Worm (Caenorhabditis elegans) whole organism, L4 larva: ENCODE data around the gene pqn-80.
A peak's percentile ranks its signal among the peaks of the same experiment; 100 is the strongest.

Source experiments
- F10B5.3 ChIP-seq: sonication (generic microtip); optimal IDR thresholded peaks from 2 replicates; lab custom pipeline; 2016; ENCODE audit warnings: mild to moderate bottlenecking, missing genetic modification characterization, missing compliant biosample characterization
- F26F4.8 ChIP-seq: fragments of 200-800 bp; sonication (Bioruptor generic); conservative IDR thresholded peaks from 2 replicates; pipeline ENCODE4 v1.3.6; 2022; ENCODE audit warnings: missing genetic modification characterization, missing compliant biosample characterization
- F37D6.2 ChIP-seq: sonication (generic microtip); optimal IDR thresholded peaks from 2 replicates; lab custom pipeline; 2016; ENCODE audit warnings: mild to moderate bottlenecking, missing genetic modification characterization, missing compliant biosample characterization
- T26A8.4 ChIP-seq: fragments of 200-800 bp; sonication (Bioruptor generic); IDR thresholded peaks from 2 replicates; pipeline ENCODE4 v1.3.6; 2022; ENCODE audit warnings: missing genetic modification characterization, missing compliant biosample characterization
- Y105C5A.15 ChIP-seq: fragments of 200-800 bp; sonication (Bioruptor generic); IDR thresholded peaks from 2 replicates; pipeline ENCODE4 v1.3.6; 2022; ENCODE audit warnings: missing genetic modification characterization, missing compliant biosample characterization
- Y48G9A.11 ChIP-seq: fragments of 200-800 bp; sonication (Bioruptor generic); IDR thresholded peaks from 2 replicates; pipeline ENCODE4 v1.3.6; 2022; ENCODE audit warnings: missing genetic modification reagents, missing genetic modification characterization, missing compliant biosample characterization
- Y5F2A.4 ChIP-seq: fragments of 200-800 bp; sonication (Bioruptor generic); optimal IDR thresholded peaks from 2 replicates; lab custom pipeline; 2018; ENCODE audit warnings: mild to moderate bottlenecking, missing genetic modification characterization, missing compliant biosample characterization
- Y75B8A.6 ChIP-seq: fragments of 200-800 bp; sonication (Bioruptor generic); IDR thresholded peaks from 2 replicates; pipeline ENCODE4 v1.3.6; 2022; ENCODE audit warnings: missing genetic modification reagents, missing genetic modification characterization, missing compliant biosample characterization
- ZK337.2 ChIP-seq: fragments of 200-800 bp; sonication (Bioruptor generic); IDR thresholded peaks from 2 replicates; pipeline ENCODE4 v1.3.6; 2022; ENCODE audit warnings: missing genetic modification reagents, missing genetic modification characterization, missing compliant biosample characterization
- ZK546.5 ChIP-seq, 2 experiments: sonication (generic microtip); optimal IDR thresholded peaks; 2 replicates each; lab custom pipeline; 2017; ENCODE audit warnings: missing biosample characterization in 2 of 2, missing genetic modification characterization in 2 of 2
- arid-1 ChIP-seq: fragments of 200-800 bp; sonication (Bioruptor generic); conservative IDR thresholded peaks from 2 replicates; pipeline ENCODE4 v1.3.6; 2022; ENCODE audit warnings: missing genetic modification reagents, missing genetic modification characterization, missing compliant biosample characterization
- attf-4 ChIP-seq: sonication (generic microtip); optimal IDR thresholded peaks from 3 replicates; lab custom pipeline; 2017; ENCODE audit warnings: missing biosample characterization, missing genetic modification characterization
- ceh-32 ChIP-seq: sonication (generic microtip); optimal IDR thresholded peaks from 2 replicates; lab custom pipeline; 2016; ENCODE audit warnings: mild to moderate bottlenecking, missing genetic modification characterization, missing compliant biosample characterization; ENCODE audit not compliant: poor library complexity
- ces-1 ChIP-seq: fragments of 150-350 bp; sonication (generic microtip); optimal IDR thresholded peaks from 4 replicates; lab custom pipeline; 2014; ENCODE audit warnings: missing biosample characterization, missing genetic modification reagents, missing genetic modification characterization
- cey-2 ChIP-seq: sonication (generic microtip); optimal IDR thresholded peaks from 3 replicates; lab custom pipeline; 2017; ENCODE audit warnings: missing genetic modification characterization, mild to moderate bottlenecking, missing compliant biosample characterization, antibody characterized with exemption, borderline replicate concordance; ENCODE audit not compliant: insufficient read depth
- daf-12 ChIP-seq: fragments of 150-350 bp; optimal IDR thresholded peaks from 2 replicates; lab custom pipeline; 2014; ENCODE audit warnings: missing biosample characterization, missing genetic modification reagents, missing genetic modification characterization
- daf-19 ChIP-seq: fragments of 200-800 bp; sonication (Bioruptor generic); conservative IDR thresholded peaks from 2 replicates; pipeline ENCODE4 v1.3.6; 2022; ENCODE audit warnings: missing genetic modification characterization, missing compliant biosample characterization
- daf-8 ChIP-seq: fragments of 200-800 bp; sonication (Bioruptor generic); IDR thresholded peaks from 2 replicates; pipeline ENCODE4 v1.3.6; 2022; ENCODE audit warnings: missing genetic modification characterization, missing compliant biosample characterization
- dmd-8 ChIP-seq: fragments of 200-800 bp; sonication (Bioruptor generic); IDR thresholded peaks from 2 replicates; pipeline ENCODE4 v1.3.6; 2022; ENCODE audit warnings: missing genetic modification characterization, missing compliant biosample characterization
- duxl-1 ChIP-seq: sonication (generic microtip); optimal IDR thresholded peaks from 2 replicates; lab custom pipeline; 2016; ENCODE audit warnings: mild to moderate bottlenecking, missing genetic modification characterization, moderate library complexity, missing compliant biosample characterization; ENCODE audit not compliant: poor library complexity
- dve-1 ChIP-seq: sonication (generic microtip); optimal IDR thresholded peaks from 2 replicates; lab custom pipeline; 2017; ENCODE audit warnings: antibody characterized with exemption, mild to moderate bottlenecking, missing genetic modification characterization, missing compliant biosample characterization; ENCODE audit not compliant: insufficient read depth
- egl-43 ChIP-seq: fragments of 200-800 bp; sonication (Bioruptor generic); IDR thresholded peaks from 2 replicates; pipeline ENCODE4 v1.3.6; 2022; ENCODE audit warnings: missing genetic modification reagents, missing genetic modification characterization, missing compliant biosample characterization
- fkh-10 ChIP-seq: fragments of 150-350 bp; optimal IDR thresholded peaks from 2 replicates; lab custom pipeline; 2014; ENCODE audit warnings: missing biosample characterization, missing genetic modification reagents, missing genetic modification characterization
- fos-1 ChIP-seq: fragments of 150-350 bp; optimal IDR thresholded peaks from 2 replicates; lab custom pipeline; 2014; ENCODE audit warnings: missing biosample characterization, missing genetic modification characterization
- hif-1 ChIP-seq, 2 experiments: sonication (generic microtip); optimal IDR thresholded peaks; 2 replicates each; lab custom pipeline; 2016 to 2017; ENCODE audit warnings: missing compliant biosample characterization in 2 of 2, missing genetic modification characterization in 2 of 2, missing genetic modification reagents in 2 of 2, missing genotype in 2 of 2, mild to moderate bottlenecking in 1 of 2
- hlh-11 ChIP-seq: fragments of 200-800 bp; sonication (Bioruptor generic); optimal IDR thresholded peaks from 2 replicates; lab custom pipeline; 2018; ENCODE audit warnings: mild to moderate bottlenecking, missing genetic modification characterization, missing compliant biosample characterization
- hlh-30 ChIP-seq: sonication (generic microtip); optimal IDR thresholded peaks from 2 replicates; lab custom pipeline; 2017; ENCODE audit warnings: antibody characterized with exemption, mild to moderate bottlenecking, missing genetic modification characterization, missing compliant biosample characterization; ENCODE audit not compliant: insufficient read depth
- hmg-1.1 ChIP-seq: fragments of 200-800 bp; sonication (Bioruptor generic); IDR thresholded peaks from 2 replicates; pipeline ENCODE4 v1.3.6; 2022; ENCODE audit warnings: missing genetic modification reagents, missing genetic modification characterization, missing compliant biosample characterization
- lin-1 ChIP-seq: fragments of 200-800 bp; sonication (Bioruptor generic); IDR thresholded peaks from 2 replicates; pipeline ENCODE4 v1.3.6; 2022; ENCODE audit warnings: missing genetic modification reagents, missing genetic modification characterization, missing compliant biosample characterization
- lin-13 ChIP-seq: fragments of 150-350 bp; optimal IDR thresholded peaks from 2 replicates; lab custom pipeline; 2014; ENCODE audit warnings: missing biosample characterization, missing genetic modification reagents, missing genetic modification characterization
- lsy-2 ChIP-seq, 2 experiments: fragments of 150-350 bp in 1 of 2; sonication (generic microtip) in 1 of 2; optimal IDR thresholded peaks; 2 replicates each; lab custom pipeline; 2014 to 2017; ENCODE audit warnings: missing biosample characterization in 2 of 2, missing genetic modification characterization in 2 of 2
- madf-5 ChIP-seq, 2 experiments: fragments of 200-800 bp; sonication (Bioruptor generic); IDR thresholded peaks; 2 replicates each; pipeline ENCODE4 v1.3.6; 2022; ENCODE audit warnings: missing compliant biosample characterization in 2 of 2, missing genetic modification characterization in 2 of 2
- mdt-29 ChIP-seq: fragments of 200-800 bp; sonication (Bioruptor generic); IDR thresholded peaks from 2 replicates; pipeline ENCODE4 v1.3.6; 2022; ENCODE audit warnings: missing genetic modification reagents, missing genetic modification characterization, missing compliant biosample characterization
- mep-1 ChIP-seq: fragments of 150-350 bp; sonication (generic microtip); optimal IDR thresholded peaks from 3 replicates; lab custom pipeline; 2014; ENCODE audit warnings: missing biosample characterization, missing genetic modification characterization
- mxl-3 ChIP-seq: fragments of 200-800 bp; sonication (Bioruptor generic); optimal IDR thresholded peaks from 2 replicates; lab custom pipeline; 2018; ENCODE audit warnings: mild to moderate bottlenecking, missing genetic modification characterization, missing compliant biosample characterization
- nhr-102 ChIP-seq: sonication (generic microtip); optimal IDR thresholded peaks from 2 replicates; lab custom pipeline; 2016; ENCODE audit warnings: mild to moderate bottlenecking, missing genetic modification characterization, moderate library complexity, missing compliant biosample characterization
- nhr-111 ChIP-seq: fragments of 200-800 bp; sonication (Bioruptor generic); optimal IDR thresholded peaks from 2 replicates; lab custom pipeline; 2018; ENCODE audit warnings: mild to moderate bottlenecking, missing genetic modification characterization, missing compliant biosample characterization
- nhr-237 ChIP-seq: sonication (generic microtip); optimal IDR thresholded peaks from 2 replicates; lab custom pipeline; 2017; ENCODE audit warnings: missing biosample characterization, missing genetic modification characterization
- nhr-6 ChIP-seq: fragments of 150-350 bp; optimal IDR thresholded peaks from 2 replicates; lab custom pipeline; 2014; ENCODE audit warnings: missing biosample characterization, missing genetic modification characterization
- nhr-77 ChIP-seq: fragments of 150-350 bp; optimal IDR thresholded peaks from 2 replicates; lab custom pipeline; 2014; ENCODE audit warnings: missing biosample characterization, missing genetic modification characterization
- pha-4 ChIP-seq, 2 experiments: fragments of 150-350 bp in 1 of 2; fragments of 200-800 bp in 1 of 2; sonication (Bioruptor generic) in 1 of 2; IDR thresholded peaks in 1 of 2; optimal IDR thresholded peaks in 1 of 2; 2 replicates each; pipeline versions ENCODE4 v1.3.6 to Lab custom; 2014 to 2022; ENCODE audit warnings: missing genetic modification characterization in 2 of 2, missing genetic modification reagents in 2 of 2, missing biosample characterization in 1 of 2, missing compliant biosample characterization in 1 of 2
- rbr-2 ChIP-seq: sonication (generic microtip); optimal IDR thresholded peaks from 2 replicates; lab custom pipeline; 2016; ENCODE audit warnings: missing genotype, missing genetic modification characterization, missing compliant biosample characterization
- tag-97 ChIP-seq: fragments of 200-800 bp; sonication (Bioruptor generic); IDR thresholded peaks from 2 replicates; pipeline ENCODE4 v1.3.6; 2022; ENCODE audit warnings: missing genetic modification characterization, missing compliant biosample characterization
- unc-62 ChIP-seq, 3 experiments: fragments of 150-350 bp in 1 of 3; sonication (generic microtip); optimal IDR thresholded peaks in 2 of 3; peaks in 1 of 3; 1 replicate in 1 of 3; 2 replicates in 2 of 3; lab custom pipeline; 2014 to 2017; ENCODE audit warnings: missing biosample characterization in 3 of 3, missing genetic modification characterization in 3 of 3, missing genetic modification reagents in 3 of 3, missing genotype in 1 of 3
- zfp-2 ChIP-seq: sonication (generic microtip); optimal IDR thresholded peaks from 2 replicates; lab custom pipeline; 2016; ENCODE audit warnings: mild to moderate bottlenecking, missing genetic modification characterization, missing compliant biosample characterization
- zfp-3 ChIP-seq: fragments of 200-800 bp; sonication (Bioruptor generic); conservative IDR thresholded peaks from 2 replicates; pipeline ENCODE4 v1.3.6; 2022; ENCODE audit warnings: missing genetic modification reagents, missing genetic modification characterization, missing compliant biosample characterization
- zip-2 ChIP-seq: fragments of 150-350 bp; optimal IDR thresholded peaks from 2 replicates; lab custom pipeline; 2014; ENCODE audit warnings: missing biosample characterization, missing genetic modification characterization

pqn-80 gene

ce11 chrIII:12625875-12626649, at the start of gene pqn-80:
pqn-80 (plus strand) TSS chrIII:12626568.
- TF ChIP-seq hmg-1.1 (peak; percentile 20; the same call in 1 of the 2 replicates), hif-1 (tag; optimal IDR thresholded peaks at IDR 0.05; lab: Kevin White, UChicago) (no peak), ZK337.2 (no peak), Y48G9A.11 (GFP tag; lab: Robert Waterston, UW) (0 out of 2 replicates have a peak, but pooled peaks have one; percentile 38), Y5F2A.4 (GFP tag; lab: Kevin White, UChicago) (no peak), zfp-3 (no peak), cey-2 (no peak), lin-13 (peak; percentile 9), ZK546.5 (tag; optimal IDR thresholded peaks at IDR 0.05; lab: Kevin White, UChicago) (no peak), mxl-3 (GFP tag; lab: Kevin White, UChicago) (no peak), F10B5.3 (tag; lab: Kevin White, UChicago) (no peak), rbr-2 (peak; percentile 11), zfp-2 (tag; lab: Kevin White, UChicago) (no peak), nhr-6 (tag; lab: Kevin White, UChicago) (peak; percentile 8), lsy-2 (tag; optimal IDR thresholded peaks at IDR 0.05; lab: Kevin White, UChicago) (peak in 1 of 2 experiments; percentile 84), arid-1 (GFP tag; lab: Robert Waterston, UW) (no peak), ces-1 (GFP tag; lab: Kevin White, UChicago) (no peak), duxl-1 (tag; lab: Kevin White, UChicago) (no peak), daf-8 (GFP tag; lab: Robert Waterston, UW) (no peak), nhr-237 (tag; lab: Kevin White, UChicago) (no peak), fos-1 (no peak), nhr-111 (GFP tag; lab: Kevin White, UChicago) (no peak), daf-12 (no peak), fkh-10 (GFP tag; lab: Kevin White, UChicago) (peak; percentile 24), zip-2 (tag; lab: Kevin White, UChicago) (no peak), F26F4.8 (GFP tag; lab: Robert Waterston, UW) (no peak), mep-1 (tag; lab: Kevin White, UChicago) (peak; percentile 45), lin-1 (GFP tag; lab: Robert Waterston, UW) (no peak), tag-97 (no peak), F37D6.2 (tag; lab: Kevin White, UChicago) (no peak), Y105C5A.15 (GFP tag; lab: Robert Waterston, UW) (no peak), Y75B8A.6 (GFP tag; lab: Robert Waterston, UW) (no peak), dve-1 (tag; lab: Kevin White, UChicago) (peak; percentile 22), hlh-11 (tag; lab: Kevin White, UChicago) (no peak), dmd-8 (no peak), daf-19 (GFP tag; lab: Robert Waterston, UW) (no peak), egl-43 (GFP tag; lab: Robert Waterston, UW) (no peak), hlh-30 (tag; lab: Kevin White, UChicago) (peak; percentile 48), T26A8.4 (GFP tag; lab: Robert Waterston, UW) (0 out of 2 replicates have a peak, but pooled peaks have one; percentile 21), mdt-29 (0 out of 2 replicates have a peak, but pooled peaks have one; percentile 38), attf-4 (tag; lab: Kevin White, UChicago) (no peak), madf-5 (GFP tag; IDR thresholded peaks at IDR 0.05; lab: Robert Waterston, UW) (no peak), pha-4 (GFP tag; IDR thresholded peaks at IDR 0.05; lab: Robert Waterston, UW) (no peak), pha-4 (tag; optimal IDR thresholded peaks at IDR 0.05; lab: Kevin White, UChicago) (no peak), nhr-77 (tag; lab: Kevin White, UChicago) (no peak), unc-62 (GFP tag; optimal IDR thresholded peaks at IDR 0.05 in 1 of 2; lab: Kevin White, UChicago) (peak in 1 of 2 experiments; percentile 36), unc-62 (tag; optimal IDR thresholded peaks at IDR 0.05; lab: Kevin White, UChicago) (no peak), ceh-32 (tag; lab: Kevin White, UChicago) (no peak), nhr-102 (tag; lab: Kevin White, UChicago) (no peak)
